Worm (Caenorhabditis elegans) whole organism, L3 larva: Measurements from ENCODE around the gene algn-9.

ENCODE experiments used
- R02D3.7 ChIP-seq: fragments of 150-350 bp; optimal IDR thresholded peaks from 2 replicates; lab custom pipeline; 2014; ENCODE audit warnings: missing biosample characterization, missing genetic modification characterization
- ZK546.5 ChIP-seq: sonication (generic microtip); optimal IDR thresholded peaks from 2 replicates; lab custom pipeline; 2017; ENCODE audit warnings: missing biosample characterization, missing genetic modification characterization
- aly-2 ChIP-seq: fragments of 150-350 bp; optimal IDR thresholded peaks from 2 replicates; lab custom pipeline; 2014; ENCODE audit warnings: missing biosample characterization, missing genetic modification characterization
- ama-1 ChIP-seq: fragments of 150-350 bp; optimal IDR thresholded peaks from 2 replicates; lab custom pipeline; 2018
- ceh-16 ChIP-seq: sonication (generic microtip); optimal IDR thresholded peaks from 2 replicates; lab custom pipeline; 2017; ENCODE audit warnings: missing biosample characterization, missing genetic modification characterization
- ceh-28 ChIP-seq: fragments of 150-350 bp; optimal IDR thresholded peaks from 2 replicates; lab custom pipeline; 2014; ENCODE audit warnings: missing biosample characterization, missing genetic modification reagents, missing genetic modification characterization
- ceh-82 ChIP-seq: fragments of 150-350 bp; optimal IDR thresholded peaks from 2 replicates; lab custom pipeline; 2014; ENCODE audit warnings: missing biosample characterization, missing genetic modification characterization
- ceh-9 ChIP-seq: sonication (generic microtip); optimal IDR thresholded peaks from 2 replicates; lab custom pipeline; 2018; ENCODE audit warnings: missing biosample characterization, missing genetic modification characterization
- daf-12 ChIP-seq: fragments of 150-350 bp; optimal IDR thresholded peaks from 2 replicates; lab custom pipeline; 2014; ENCODE audit warnings: missing biosample characterization, missing genetic modification reagents, missing genetic modification characterization
- egl-27 ChIP-seq: sonication (generic microtip); optimal IDR thresholded peaks from 4 replicates; lab custom pipeline; 2017; ENCODE audit warnings: missing biosample characterization, missing genetic modification reagents, missing genetic modification characterization
- egl-5 ChIP-seq: fragments of 150-350 bp; optimal IDR thresholded peaks from 2 replicates; lab custom pipeline; 2017; ENCODE audit warnings: missing biosample characterization, missing genetic modification reagents, missing genetic modification characterization, inconsistent platforms
- elt-1 ChIP-seq: fragments of 150-350 bp; optimal IDR thresholded peaks from 2 replicates; lab custom pipeline; 2014; ENCODE audit warnings: missing biosample characterization, missing genetic modification characterization
- elt-2 ChIP-seq: sonication (generic microtip); optimal IDR thresholded peaks from 2 replicates; lab custom pipeline; 2016; ENCODE audit warnings: missing genetic modification reagents, mild to moderate bottlenecking, missing genetic modification characterization, missing compliant biosample characterization
- elt-3 ChIP-seq, 3 experiments: fragments of 150-350 bp in 1 of 3; sonication (generic microtip) in 2 of 3; optimal IDR thresholded peaks; 2 replicates in 2 of 3; 4 replicates in 1 of 3; lab custom pipeline; 2014 to 2017; ENCODE audit warnings: missing biosample characterization in 3 of 3, missing genetic modification characterization in 3 of 3
- eor-1 ChIP-seq, 2 experiments: fragments of 150-350 bp; optimal IDR thresholded peaks; 2 replicates each; lab custom pipeline; 2014 to 2018; ENCODE audit warnings: missing biosample characterization in 2 of 2, missing genetic modification characterization in 2 of 2
- fkh-10 ChIP-seq: sonication (generic microtip); optimal IDR thresholded peaks from 2 replicates; lab custom pipeline; 2017; ENCODE audit warnings: missing biosample characterization, missing genetic modification reagents, missing genetic modification characterization
- fkh-2 ChIP-seq: fragments of 150-350 bp; optimal IDR thresholded peaks from 2 replicates; lab custom pipeline; 2014; ENCODE audit warnings: missing biosample characterization, missing genetic modification reagents, missing genetic modification characterization
- hmg-11 ChIP-seq: sonication (generic microtip); optimal IDR thresholded peaks from 2 replicates; lab custom pipeline; 2016; ENCODE audit warnings: missing genetic modification characterization, missing compliant biosample characterization
- jun-1 ChIP-seq: fragments of 150-350 bp; optimal IDR thresholded peaks from 2 replicates; lab custom pipeline; 2014; ENCODE audit warnings: missing biosample characterization, missing genetic modification reagents, missing genetic modification characterization
- lin-15B ChIP-seq: fragments of 150-350 bp; optimal IDR thresholded peaks from 2 replicates; lab custom pipeline; 2014; ENCODE audit warnings: missing biosample characterization, missing genetic modification characterization
- lin-39 ChIP-seq: fragments of 150-350 bp; optimal IDR thresholded peaks from 2 replicates; lab custom pipeline; 2018; ENCODE audit warnings: missing biosample characterization, missing genetic modification reagents, missing genetic modification characterization
- lsy-12 ChIP-seq: sonication (generic microtip); optimal IDR thresholded peaks from 2 replicates; lab custom pipeline; 2016; ENCODE audit warnings: mild to moderate bottlenecking, missing genetic modification characterization, missing compliant biosample characterization
- mdl-1 ChIP-seq: fragments of 150-350 bp; optimal IDR thresholded peaks from 2 replicates; lab custom pipeline; 2014; ENCODE audit warnings: missing biosample characterization, missing genetic modification characterization
- nfya-1 ChIP-seq: sonication (generic microtip); optimal IDR thresholded peaks from 2 replicates; lab custom pipeline; 2017; ENCODE audit warnings: missing genetic modification characterization, mild to moderate bottlenecking, missing compliant biosample characterization, antibody characterized with exemption, moderate library complexity; ENCODE audit not compliant: insufficient read depth
- nhr-11 ChIP-seq: fragments of 150-350 bp; optimal IDR thresholded peaks from 2 replicates; lab custom pipeline; 2014; ENCODE audit warnings: missing biosample characterization, missing genetic modification characterization
- nhr-12 ChIP-seq: fragments of 150-350 bp; optimal IDR thresholded peaks from 2 replicates; lab custom pipeline; 2014; ENCODE audit warnings: missing biosample characterization, missing genetic modification characterization
- nhr-23 ChIP-seq: fragments of 150-350 bp; optimal IDR thresholded peaks from 2 replicates; lab custom pipeline; 2014; ENCODE audit warnings: missing biosample characterization, missing genetic modification reagents, missing genetic modification characterization
- nhr-237 ChIP-seq: fragments of 150-350 bp; optimal IDR thresholded peaks from 2 replicates; lab custom pipeline; 2014; ENCODE audit warnings: missing biosample characterization, missing genetic modification characterization
- nhr-25 ChIP-seq: sonication (generic microtip); optimal IDR thresholded peaks from 2 replicates; lab custom pipeline; 2017; ENCODE audit warnings: missing biosample characterization, missing genetic modification characterization
- nhr-28 ChIP-seq: fragments of 150-350 bp; optimal IDR thresholded peaks from 2 replicates; lab custom pipeline; 2014; ENCODE audit warnings: missing biosample characterization, missing genetic modification characterization
- nhr-43 ChIP-seq: sonication (generic microtip); optimal IDR thresholded peaks from 2 replicates; lab custom pipeline; 2016; ENCODE audit warnings: mild to moderate bottlenecking, missing genetic modification characterization, missing compliant biosample characterization; ENCODE audit not compliant: poor library complexity, severe bottlenecking
- nhr-67 ChIP-seq: fragments of 150-350 bp; optimal IDR thresholded peaks from 2 replicates; lab custom pipeline; 2014; ENCODE audit warnings: missing biosample characterization, missing genetic modification characterization
- nhr-76 ChIP-seq: fragments of 150-350 bp; sonication (generic microtip); optimal IDR thresholded peaks from 5 replicates; lab custom pipeline; 2014; ENCODE audit warnings: missing biosample characterization, missing genetic modification characterization
- nhr-77 ChIP-seq: fragments of 150-350 bp; optimal IDR thresholded peaks from 2 replicates; lab custom pipeline; 2014; ENCODE audit warnings: missing biosample characterization, missing genetic modification characterization
- pha-4 ChIP-seq: fragments of 150-350 bp; optimal IDR thresholded peaks from 2 replicates; lab custom pipeline; 2014; ENCODE audit warnings: missing biosample characterization, missing genetic modification reagents, missing genetic modification characterization
- pqm-1 ChIP-seq: fragments of 150-350 bp; optimal IDR thresholded peaks from 2 replicates; lab custom pipeline; 2017; ENCODE audit warnings: missing biosample characterization, missing genetic modification characterization, inconsistent platforms
- sea-2 ChIP-seq: fragments of 150-350 bp; sonication (generic microtip); optimal IDR thresholded peaks from 4 replicates; lab custom pipeline; 2014; ENCODE audit warnings: missing biosample characterization, missing genetic modification reagents, missing genetic modification characterization
- skn-1 ChIP-seq: fragments of 150-350 bp; optimal IDR thresholded peaks from 2 replicates; lab custom pipeline; 2014; ENCODE audit warnings: missing biosample characterization, missing genetic modification characterization
- tbx-2 ChIP-seq: sonication (generic microtip); optimal IDR thresholded peaks from 2 replicates; lab custom pipeline; 2016; ENCODE audit warnings: mild to moderate bottlenecking, missing genetic modification characterization, missing compliant biosample characterization
- unc-39 ChIP-seq: sonication (generic microtip); optimal IDR thresholded peaks from 4 replicates; lab custom pipeline; 2017; ENCODE audit warnings: missing biosample characterization, missing genetic modification characterization
- zag-1 ChIP-seq: fragments of 150-350 bp; optimal IDR thresholded peaks from 2 replicates; lab custom pipeline; 2014; ENCODE audit warnings: missing biosample characterization, missing genetic modification characterization
- ztf-11 ChIP-seq: fragments of 150-350 bp; optimal IDR thresholded peaks from 2 replicates; lab custom pipeline; 2014; ENCODE audit warnings: missing biosample characterization, missing genetic modification characterization

algn-9 gene

ce11 chrII:10558345-10558744, 25.8 kb upstream of the algn-9 start:
- TF ChIP-seq ama-1 (lab: Kevin White, UChicago) (peak; percentile 39), nhr-77 (no peak), lin-39 (peak; percentile 18), elt-2 (tag; lab: Kevin White, UChicago) (no peak), nhr-76 (tag; lab: Kevin White, UChicago) (no peak), nhr-28 (tag; lab: Kevin White, UChicago) (no peak), ceh-82 (tag; lab: Kevin White, UChicago) (no peak), unc-39 (tag; lab: Kevin White, UChicago) (no peak), nhr-11 (tag; lab: Kevin White, UChicago) (peak; percentile 21), pha-4 (tag; lab: Kevin White, UChicago) (no peak), daf-12 (no peak), nhr-237 (tag; lab: Kevin White, UChicago) (no peak)

ce11 chrII:10558962-10559415, 25.1 kb upstream of the algn-9 start:
- TF ChIP-seq tbx-2 (tag; lab: Kevin White, UChicago) (no peak), fkh-10 (GFP tag; lab: Kevin White, UChicago) (no peak), elt-3 (tag; optimal IDR thresholded peaks at IDR 0.05; lab: Kevin White, UChicago) (no peak), egl-27 (tag; lab: Kevin White, UChicago) (no peak), nhr-43 (peak; percentile 70), ceh-28 (no peak), nhr-12 (tag; lab: Kevin White, UChicago) (no peak), ama-1 (lab: Kevin White, UChicago) (peak; percentile 55), aly-2 (no peak), ztf-11 (no peak), nhr-67 (no peak), sea-2 (no peak), nhr-76 (tag; lab: Kevin White, UChicago) (no peak), jun-1 (tag; lab: Kevin White, UChicago) (peak; percentile 24), elt-2 (tag; lab: Kevin White, UChicago) (no peak), lsy-12 (tag; lab: Kevin White, UChicago) (peak; percentile 57), egl-5 (tag; lab: Kevin White, UChicago) (peak; percentile 68), nhr-23 (tag; lab: Kevin White, UChicago) (no peak), nfya-1 (tag; lab: Kevin White, UChicago) (peak; percentile 69), lin-39 (peak; percentile 66), ceh-82 (tag; lab: Kevin White, UChicago) (no peak), daf-12 (no peak), nhr-25 (tag; lab: Kevin White, UChicago) (peak; percentile 82), nhr-237 (tag; lab: Kevin White, UChicago) (no peak), nhr-28 (tag; lab: Kevin White, UChicago) (no peak), eor-1 (tag; optimal IDR thresholded peaks at IDR 0.05; lab: Kevin White, UChicago) (no peak), ceh-9 (no peak), nhr-77 (no peak), hmg-11 (no peak), skn-1 (no peak), ZK546.5 (tag; lab: Kevin White, UChicago) (no peak), fkh-2 (tag; lab: Kevin White, UChicago) (no peak), ceh-16 (tag; lab: Kevin White, UChicago) (no peak), pqm-1 (tag; lab: Kevin White, UChicago) (no peak), elt-1 (tag; lab: Kevin White, UChicago) (peak; percentile 70), lin-15B (tag; lab: Kevin White, UChicago) (peak; percentile 67), zag-1 (no peak), mdl-1 (tag; lab: Kevin White, UChicago) (peak; percentile 39), unc-39 (tag; lab: Kevin White, UChicago) (no peak), R02D3.7 (tag; lab: Kevin White, UChicago) (no peak)
